Fruit fly (Drosophila melanogaster) whole organism, prepupa: ENCODE data around the gene Ir8a.

Source experiments
- CG4318 ChIP-seq: fragments of 200-800 bp; sonication (Bioruptor generic); optimal IDR thresholded peaks from 3 replicates; lab custom pipeline; 2017; ENCODE audit warnings: missing biosample characterization, mild to moderate bottlenecking, missing genetic modification characterization
- CG6792 ChIP-seq: fragments of 200-800 bp; sonication (Bioruptor generic); optimal IDR thresholded peaks from 3 replicates; lab custom pipeline; 2016; ENCODE audit warnings: missing biosample characterization, missing genetic modification characterization
- CG6808 ChIP-seq: fragments of 200-800 bp; sonication (Bioruptor generic); optimal IDR thresholded peaks from 3 replicates; lab custom pipeline; 2017; ENCODE audit warnings: missing biosample characterization, missing genetic modification characterization, mild to moderate bottlenecking, moderate library complexity, missing genetic modification reagents
- CG6854 ChIP-seq: fragments of 200-800 bp; sonication (Bioruptor generic); optimal IDR thresholded peaks from 2 replicates; lab custom pipeline; 2017; ENCODE audit warnings: missing biosample characterization, mild to moderate bottlenecking, missing genetic modification characterization
- CG8319 ChIP-seq: fragments of 200-800 bp; sonication (Bioruptor generic); optimal IDR thresholded peaks from 3 replicates; lab custom pipeline; 2016; ENCODE audit warnings: missing biosample characterization, missing genetic modification characterization
- Sox15 ChIP-seq: fragments of 200-800 bp; sonication (Bioruptor generic); optimal IDR thresholded peaks from 3 replicates; lab custom pipeline; 2016; ENCODE audit warnings: missing biosample characterization, missing genetic modification characterization
- eg ChIP-seq: fragments of 200-800 bp; sonication (Bioruptor generic); IDR thresholded peaks from 3 replicates; pipeline ENCODE4 v1.3.6; 2022; ENCODE audit warnings: missing biosample characterization, missing genetic modification characterization
- vri ChIP-seq: fragments of 200-800 bp; sonication (Bioruptor generic); optimal IDR thresholded peaks from 3 replicates; lab custom pipeline; 2016; ENCODE audit warnings: missing biosample characterization, mild to moderate bottlenecking, missing genetic modification characterization

DNA sequence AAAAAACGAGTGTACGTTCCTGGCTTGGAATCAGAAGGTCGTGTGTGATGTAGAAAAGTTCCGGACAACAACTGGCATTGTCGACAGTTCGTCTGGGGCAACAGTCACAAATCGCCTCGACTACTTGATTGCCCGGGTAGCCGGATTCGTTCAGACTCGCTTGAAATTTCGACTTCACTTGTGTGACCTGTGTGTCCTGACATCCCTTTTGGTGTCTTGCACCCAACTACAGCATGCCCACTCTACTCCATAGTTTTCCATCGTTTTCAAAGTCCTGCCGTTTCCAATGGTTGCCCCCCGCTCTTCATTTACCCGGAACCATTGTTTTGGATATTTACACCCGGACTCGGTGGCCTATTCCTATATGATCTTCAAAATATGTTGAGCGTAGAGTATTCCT is 31.2 kb upstream of the Ir8a start, which contains the start of gene Erk7:
- no peak for TF ChIP-seq CG6854 (GFP tag; lab: Kevin White, UChicago)
- TF ChIP-seq CG8319 (GFP tag; lab: Kevin White, UChicago): no peak
- TF ChIP-seq vri (GFP tag; lab: Kevin White, UChicago): no peak
- TF ChIP-seq CG6792: no peak
- TF ChIP-seq CG4318 (GFP tag; lab: Kevin White, UChicago): no peak
- no peak for TF ChIP-seq Sox15 (GFP tag; lab: Kevin White, UChicago)
- no peak for TF ChIP-seq eg (GFP tag; lab: Robert Waterston, UW)
- no peak for TF ChIP-seq CG6808
